Worm (Caenorhabditis elegans): ENCODE data around the gene hach-1.
A peak's percentile ranks its signal among the peaks of the same experiment; 100 is the strongest.

hach-1 gene

DNA sequence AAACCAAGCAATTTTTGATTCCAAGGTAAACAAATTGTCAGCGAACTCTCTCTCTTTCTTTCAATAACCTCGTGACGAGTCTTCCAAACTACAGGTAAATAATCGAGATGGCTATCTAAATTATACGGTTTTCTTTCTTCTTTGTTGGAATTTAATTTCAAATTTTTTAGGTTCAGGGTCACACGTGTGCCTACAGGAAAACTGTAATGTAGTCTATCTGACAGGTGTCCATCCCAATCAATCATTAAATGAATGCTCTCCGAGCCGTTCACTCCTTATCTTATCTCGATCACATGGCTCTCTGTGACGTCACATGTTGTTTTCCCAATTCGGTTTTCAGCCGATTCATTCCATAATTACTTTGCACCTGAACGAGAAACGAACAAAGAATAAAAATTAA, 2.2 kb upstream of the hach-1 start:
- TF ChIP-seq pqm-1 (tag; optimal IDR thresholded peaks at IDR 0.05), result peak; percentile 70
- no peak for TF ChIP-seq egl-27 (tag; optimal IDR thresholded peaks at IDR 0.05)
- TF ChIP-seq elt-2 (tag; optimal IDR thresholded peaks at IDR 0.05), result peak; percentile 87
- TF ChIP-seq ama-1 (optimal IDR thresholded peaks at IDR 0.05), result peak; percentile 35
- peak; percentile 53 for TF ChIP-seq pha-4 (tag; optimal IDR thresholded peaks at IDR 0.05)
- peak; percentile 52 for TF ChIP-seq elt-1 (tag; optimal IDR thresholded peaks at IDR 0.05)

DNA sequence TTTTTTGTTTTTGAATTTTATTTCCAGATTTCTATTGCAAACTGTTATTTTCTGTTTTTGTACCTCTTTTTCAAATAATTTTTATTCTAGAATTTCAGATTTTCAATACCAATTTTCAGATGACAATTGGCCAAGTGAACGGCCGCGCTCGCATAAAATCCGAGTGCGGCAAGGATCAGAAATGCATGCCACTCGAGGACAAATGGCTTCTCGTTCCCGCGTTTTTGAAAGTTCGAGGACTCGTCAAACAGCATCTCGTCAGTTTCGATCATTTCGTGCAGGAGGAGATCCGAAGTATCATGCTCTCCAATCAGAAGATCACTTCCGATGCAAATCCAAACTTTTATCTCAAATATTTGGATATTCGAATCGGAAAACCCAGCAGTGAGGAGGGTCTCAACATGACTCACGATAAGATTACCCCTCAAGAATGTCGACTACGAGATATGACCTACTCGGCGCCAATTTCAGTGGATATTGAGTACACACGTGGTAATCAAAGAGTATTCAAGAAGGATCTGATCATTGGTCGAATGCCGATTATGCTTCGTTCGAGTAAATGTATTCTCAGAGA, 2.1 kb downstream of the hach-1 start, which contains the start of gene rpc-2:
TSS of gene rpc-2 (plus strand) at position 120 of the 574 bp plus-strand sequence.
- TF ChIP-seq elt-2 (tag; optimal IDR thresholded peaks at IDR 0.05) (peak; percentile 8), elt-3 (tag; optimal IDR thresholded peaks at IDR 0.05) (no peak), unc-62 (GFP tag; optimal IDR thresholded peaks at IDR 0.05) (no peak), ama-1 (optimal IDR thresholded peaks at IDR 0.05) (peak; percentile 64), lin-39 (tag; optimal IDR thresholded peaks at IDR 0.05) (no peak), lin-15B (tag; optimal IDR thresholded peaks at IDR 0.05) (no peak)

DNA sequence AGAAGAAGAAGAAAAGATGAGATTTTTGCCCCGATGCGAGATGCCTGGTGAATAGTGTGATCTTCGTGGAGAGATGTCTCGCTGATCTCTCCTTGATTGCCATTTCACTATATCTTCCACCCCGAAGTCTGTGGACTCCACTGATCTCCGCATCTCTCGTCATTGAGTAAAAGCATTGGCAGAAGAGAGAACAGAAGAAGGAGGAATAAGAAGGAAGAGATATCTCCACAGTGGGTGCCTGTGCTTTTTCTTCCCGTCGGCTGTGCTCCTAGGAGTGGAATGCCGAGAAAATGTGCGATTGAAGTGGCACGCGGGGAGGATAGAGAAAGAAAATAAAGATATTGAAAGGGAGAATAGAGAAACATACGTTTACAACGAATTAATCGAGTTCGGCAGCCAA, 8.4 kb downstream of the hach-1 start:
- TF ChIP-seq ceh-16 (tag; optimal IDR thresholded peaks at IDR 0.05) (no peak), nhr-28 (tag; optimal IDR thresholded peaks at IDR 0.05) (no peak), aly-2 (tag; optimal IDR thresholded peaks at IDR 0.05) (no peak), nfya-1 (tag; optimal IDR thresholded peaks at IDR 0.05; ENCODE audit: insufficient read depth) (peak; percentile 23), tbx-2 (tag; optimal IDR thresholded peaks at IDR 0.05) (no peak)

DNA sequence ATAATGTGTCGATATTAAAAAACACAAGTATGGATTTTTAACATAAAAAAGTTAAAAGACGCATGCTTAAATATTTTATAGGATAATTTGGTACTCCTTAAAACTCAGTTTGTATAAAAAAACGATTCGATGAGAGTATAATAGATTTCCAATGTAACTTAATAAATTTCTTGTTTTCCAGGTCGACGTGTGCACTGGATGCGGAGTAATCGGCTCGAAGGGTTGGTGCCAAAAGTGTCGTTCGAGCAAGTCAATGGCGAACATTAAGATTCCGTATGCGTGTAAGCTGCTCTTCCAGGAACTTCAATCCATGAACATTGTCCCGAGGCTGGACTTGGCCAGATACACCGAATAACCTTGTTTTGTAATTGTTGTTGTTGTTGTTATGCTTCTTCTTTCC, 9.1 kb downstream of the hach-1 start:
- TF ChIP-seq aly-2 (tag; optimal IDR thresholded peaks at IDR 0.05) (no peak), ceh-82 (tag; optimal IDR thresholded peaks at IDR 0.05) (no peak), fkh-10 (GFP tag; optimal IDR thresholded peaks at IDR 0.05) (no peak), tbx-2 (tag; optimal IDR thresholded peaks at IDR 0.05) (no peak), egl-27 (tag; optimal IDR thresholded peaks at IDR 0.05) (no peak), nhr-77 (tag; optimal IDR thresholded peaks at IDR 0.05) (no peak), nhr-23 (tag; optimal IDR thresholded peaks at IDR 0.05) (no peak), nhr-25 (tag; optimal IDR thresholded peaks at IDR 0.05) (no peak), mml-1 (tag; optimal IDR thresholded peaks at IDR 0.05) (no peak), skn-1 (tag; optimal IDR thresholded peaks at IDR 0.05) (no peak), ceh-9 (tag; optimal IDR thresholded peaks at IDR 0.05) (no peak), elt-1 (tag; optimal IDR thresholded peaks at IDR 0.05) (no peak), lin-39 (tag; optimal IDR thresholded peaks at IDR 0.05) (no peak)

DNA sequence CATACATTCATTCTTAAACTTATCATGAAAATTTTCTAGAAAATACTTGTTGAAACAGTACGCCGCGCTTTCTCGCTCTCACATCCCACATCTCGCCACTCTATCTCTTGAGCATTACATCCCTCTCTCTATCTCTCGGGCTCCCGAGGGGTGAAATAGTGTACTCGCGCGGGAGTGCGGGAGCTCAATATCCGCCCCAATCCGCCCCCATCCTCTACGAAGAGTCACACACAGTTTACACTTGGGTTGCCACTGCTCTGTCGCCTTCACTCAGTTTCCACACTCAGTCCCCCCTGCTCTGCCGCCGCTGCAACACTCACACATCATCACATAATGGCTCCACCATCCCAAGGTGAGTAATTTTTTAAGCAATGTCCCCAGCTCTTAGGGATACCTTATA, 9.5 kb downstream of the hach-1 start, which contains the start of gene mlc-3:
TSS of gene mlc-3 (plus strand) at position 227 of the 400 bp plus-strand sequence.
- TF ChIP-seq nhr-23 (tag; optimal IDR thresholded peaks at IDR 0.05) (no peak), elt-1 (tag; optimal IDR thresholded peaks at IDR 0.05) (no peak), ceh-9 (tag; optimal IDR thresholded peaks at IDR 0.05) (no peak), elt-2 (tag; optimal IDR thresholded peaks at IDR 0.05) (no peak), pqm-1 (tag; optimal IDR thresholded peaks at IDR 0.05) (no peak), lin-39 (tag; optimal IDR thresholded peaks at IDR 0.05) (no peak), ceh-16 (tag; optimal IDR thresholded peaks at IDR 0.05) (no peak), sea-2 (GFP tag; optimal IDR thresholded peaks at IDR 0.05) (no peak), hmg-11 (tag; optimal IDR thresholded peaks at IDR 0.05) (no peak), ama-1 (optimal IDR thresholded peaks at IDR 0.05) (no peak), nhr-12 (tag; optimal IDR thresholded peaks at IDR 0.05) (no peak), nhr-76 (tag; optimal IDR thresholded peaks at IDR 0.05) (no peak), nfya-1 (tag; optimal IDR thresholded peaks at IDR 0.05; ENCODE audit: insufficient read depth) (no peak)

DNA sequence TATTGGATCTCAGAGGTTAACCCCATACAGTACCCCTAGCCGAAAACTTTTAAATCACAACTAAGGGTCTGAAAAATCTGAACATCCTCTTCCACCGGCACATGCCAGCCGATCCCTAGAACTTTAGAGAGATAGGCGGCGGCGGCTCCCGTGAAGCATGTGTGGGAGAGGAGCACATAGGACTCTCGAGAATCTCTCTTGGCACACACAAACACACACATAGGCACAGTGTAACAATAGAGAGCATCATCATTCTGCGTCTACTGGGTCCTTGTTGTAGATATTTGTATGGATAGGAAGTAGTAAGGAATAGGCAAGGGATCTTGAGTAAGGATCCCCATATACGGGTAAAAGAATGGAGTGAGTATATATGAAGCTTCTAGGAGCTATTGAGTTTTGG, 10.4 kb downstream of the hach-1 start:
- TF ChIP-seq fkh-10 (GFP tag; optimal IDR thresholded peaks at IDR 0.05) (no peak), ztf-4 (tag; optimal IDR thresholded peaks at IDR 0.05) (no peak), lsy-12 (tag; optimal IDR thresholded peaks at IDR 0.05) (no peak)

DNA sequence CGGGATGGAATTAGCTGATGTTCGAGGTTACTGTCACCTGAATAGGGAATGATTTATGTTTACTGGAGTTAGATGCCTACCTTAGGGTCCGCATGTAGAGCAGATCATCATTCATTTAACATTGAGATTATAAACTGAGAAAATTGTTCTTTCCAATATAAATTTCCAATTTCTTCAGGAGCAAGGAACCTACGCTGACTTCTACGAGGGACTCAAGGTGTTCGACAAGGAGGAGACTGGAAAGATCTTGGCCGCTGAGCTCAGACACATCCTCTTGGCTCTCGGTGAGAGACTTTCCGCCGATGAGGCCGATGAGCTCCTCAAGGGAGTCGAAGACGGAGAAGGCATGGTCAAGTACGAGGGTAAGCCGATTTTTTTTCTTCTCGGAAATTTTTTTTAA, 11.2 kb downstream of the hach-1 start:
- TF ChIP-seq nhr-43 (tag; optimal IDR thresholded peaks at IDR 0.05; ENCODE audit: poor library complexity, severe bottlenecking), result no peak

Measured in whole organism, L3 larva.